Fruit fly (Drosophila melanogaster) whole organism, adult: ENCODE data around the gene alt.
A peak's percentile ranks its signal among the peaks of the same experiment; 100 is the strongest.

ENCODE experiments used
- CG33017 ChIP-seq: fragments of 200-800 bp; sonication (Bioruptor generic); optimal IDR thresholded peaks from 2 replicates; lab custom pipeline; 2018; ENCODE audit warnings: missing biosample characterization, mild to moderate bottlenecking, missing genetic modification characterization, moderate library complexity
- CG5204 ChIP-seq: fragments of 200-800 bp; sonication (Bioruptor generic); optimal IDR thresholded peaks from 2 replicates; lab custom pipeline; 2016; ENCODE audit warnings: missing biosample characterization, missing genetic modification characterization
- CG7045 ChIP-seq: fragments of 200-800 bp; sonication (Bioruptor generic); optimal IDR thresholded peaks from 2 replicates; lab custom pipeline; 2017; ENCODE audit warnings: missing biosample characterization, mild to moderate bottlenecking, missing genetic modification characterization
- Crg-1 ChIP-seq: fragments of 200-800 bp; sonication (Bioruptor generic); optimal IDR thresholded peaks from 2 replicates; lab custom pipeline; 2016; ENCODE audit warnings: missing biosample characterization, missing genetic modification characterization
- Hr96 ChIP-seq: fragments of 200-800 bp; sonication (Bioruptor generic); optimal IDR thresholded peaks from 2 replicates; lab custom pipeline; 2016; ENCODE audit warnings: missing biosample characterization, missing genetic modification characterization
- kay ChIP-seq: fragments of 200-800 bp; sonication (Bioruptor generic); peaks from one replicate; lab custom pipeline; 2016; ENCODE audit warnings: missing biosample characterization, missing genetic modification characterization, borderline replicate concordance
- toe ChIP-seq: fragments of 200-800 bp; sonication (Bioruptor generic); optimal IDR thresholded peaks from 2 replicates; lab custom pipeline; 2016; ENCODE audit warnings: missing biosample characterization, missing genetic modification characterization

dm6 chr3R:17679368-17679997 lies 2.8 kb downstream of the alt start:
- TF ChIP-seq Crg-1 (no peak), toe (GFP tag; lab: Kevin White, UChicago) (no peak), CG33017 (tag; lab: Kevin White, UChicago) (peak; percentile 69), CG7045 (GFP tag; lab: Kevin White, UChicago) (peak; percentile 46), Hr96 (GFP tag; lab: Kevin White, UChicago) (no peak), kay (peak; percentile 69), CG5204 (GFP tag; lab: Kevin White, UChicago) (no peak)
